Fruit fly (Drosophila melanogaster): ENCODE data around the gene CG11760.

dm6 chr3R:8697772-8698259 is 21.2 kb upstream of the CG11760 start, which contains the start of gene hb:
- no peak for TF ChIP-seq CTCF (optimal IDR thresholded peaks at IDR 0.05)
- TF ChIP-seq CG8478 (optimal IDR thresholded peaks at IDR 0.05) = no peak
